Worm (Caenorhabditis elegans) whole organism, L4 larva: ENCODE results near the gene zig-3.

Experiments used
- D1046.2 ChIP-seq: fragments of 200-800 bp; sonication (Bioruptor generic); IDR thresholded peaks from 2 replicates; pipeline ENCODE4 v1.3.6; 2022; ENCODE audit warnings: missing genetic modification characterization, missing compliant biosample characterization
- T20F7.1 ChIP-seq: fragments of 200-800 bp; sonication (Bioruptor generic); optimal IDR thresholded peaks from 2 replicates; lab custom pipeline; 2018; ENCODE audit warnings: mild to moderate bottlenecking, missing genetic modification characterization, missing compliant biosample characterization
- T26A8.4 ChIP-seq: fragments of 200-800 bp; sonication (Bioruptor generic); IDR thresholded peaks from 2 replicates; pipeline ENCODE4 v1.3.6; 2022; ENCODE audit warnings: missing genetic modification characterization, missing compliant biosample characterization
- Y5F2A.4 ChIP-seq: fragments of 200-800 bp; sonication (Bioruptor generic); optimal IDR thresholded peaks from 2 replicates; lab custom pipeline; 2018; ENCODE audit warnings: mild to moderate bottlenecking, missing genetic modification characterization, missing compliant biosample characterization
- ZK337.2 ChIP-seq: fragments of 200-800 bp; sonication (Bioruptor generic); IDR thresholded peaks from 2 replicates; pipeline ENCODE4 v1.3.6; 2022; ENCODE audit warnings: missing genetic modification reagents, missing genetic modification characterization, missing compliant biosample characterization
- aha-1 ChIP-seq: fragments of 150-350 bp; peaks from one replicate; lab custom pipeline; 2014; ENCODE audit warnings: missing biosample characterization, missing genetic modification characterization
- attf-4 ChIP-seq: sonication (generic microtip); optimal IDR thresholded peaks from 3 replicates; lab custom pipeline; 2017; ENCODE audit warnings: missing biosample characterization, missing genetic modification characterization
- ceh-32 ChIP-seq: sonication (generic microtip); optimal IDR thresholded peaks from 2 replicates; lab custom pipeline; 2016; ENCODE audit warnings: mild to moderate bottlenecking, missing genetic modification characterization, missing compliant biosample characterization; ENCODE audit not compliant: poor library complexity
- ceh-44 ChIP-seq: fragments of 200-800 bp; sonication (Bioruptor generic); IDR thresholded peaks from 2 replicates; pipeline ENCODE4 v1.3.6; 2022; ENCODE audit warnings: missing genetic modification reagents, missing genetic modification characterization, missing compliant biosample characterization
- ctbp-1 ChIP-seq: fragments of 200-800 bp; sonication (Bioruptor generic); IDR thresholded peaks from 2 replicates; pipeline ENCODE4 v1.3.6; 2022; ENCODE audit warnings: missing genetic modification reagents, missing genetic modification characterization, missing compliant biosample characterization
- daf-12 ChIP-seq: fragments of 150-350 bp; optimal IDR thresholded peaks from 2 replicates; lab custom pipeline; 2014; ENCODE audit warnings: missing biosample characterization, missing genetic modification reagents, missing genetic modification characterization
- dmd-9 ChIP-seq: fragments of 200-800 bp; sonication (Bioruptor generic); IDR thresholded peaks from 2 replicates; pipeline ENCODE4 v1.3.6; 2022; ENCODE audit warnings: missing genetic modification reagents, missing genetic modification characterization, missing compliant biosample characterization
- dpl-1 ChIP-seq: fragments of 150-350 bp; optimal IDR thresholded peaks from 2 replicates; lab custom pipeline; 2014; ENCODE audit warnings: missing biosample characterization, missing genetic modification reagents, missing genetic modification characterization
- fkh-10 ChIP-seq: fragments of 150-350 bp; optimal IDR thresholded peaks from 2 replicates; lab custom pipeline; 2014; ENCODE audit warnings: missing biosample characterization, missing genetic modification reagents, missing genetic modification characterization
- fos-1 ChIP-seq: fragments of 150-350 bp; optimal IDR thresholded peaks from 2 replicates; lab custom pipeline; 2014; ENCODE audit warnings: missing biosample characterization, missing genetic modification characterization
- gei-8 ChIP-seq: fragments of 200-800 bp; sonication (Bioruptor generic); optimal IDR thresholded peaks from 2 replicates; lab custom pipeline; 2018; ENCODE audit warnings: mild to moderate bottlenecking, missing genetic modification characterization, missing compliant biosample characterization
- hif-1 ChIP-seq, 2 experiments: sonication (generic microtip); optimal IDR thresholded peaks; 2 replicates each; lab custom pipeline; 2016 to 2017; ENCODE audit warnings: missing compliant biosample characterization in 2 of 2, missing genetic modification characterization in 2 of 2, missing genetic modification reagents in 2 of 2, missing genotype in 2 of 2, mild to moderate bottlenecking in 1 of 2
- hlh-30 ChIP-seq: sonication (generic microtip); optimal IDR thresholded peaks from 2 replicates; lab custom pipeline; 2017; ENCODE audit warnings: antibody characterized with exemption, mild to moderate bottlenecking, missing genetic modification characterization, missing compliant biosample characterization; ENCODE audit not compliant: insufficient read depth
- hmg-1.1 ChIP-seq: fragments of 200-800 bp; sonication (Bioruptor generic); IDR thresholded peaks from 2 replicates; pipeline ENCODE4 v1.3.6; 2022; ENCODE audit warnings: missing genetic modification reagents, missing genetic modification characterization, missing compliant biosample characterization
- jun-1 ChIP-seq: fragments of 150-350 bp; optimal IDR thresholded peaks from 2 replicates; lab custom pipeline; 2014; ENCODE audit warnings: missing biosample characterization, missing genetic modification reagents, missing genetic modification characterization
- lim-7 ChIP-seq: fragments of 200-800 bp; sonication (Bioruptor generic); IDR thresholded peaks from 2 replicates; pipeline ENCODE4 v1.3.6; 2022; ENCODE audit warnings: missing genetic modification characterization, missing compliant biosample characterization
- lin-1 ChIP-seq: fragments of 200-800 bp; sonication (Bioruptor generic); IDR thresholded peaks from 2 replicates; pipeline ENCODE4 v1.3.6; 2022; ENCODE audit warnings: missing genetic modification reagents, missing genetic modification characterization, missing compliant biosample characterization
- lin-13 ChIP-seq: fragments of 150-350 bp; optimal IDR thresholded peaks from 2 replicates; lab custom pipeline; 2014; ENCODE audit warnings: missing biosample characterization, missing genetic modification reagents, missing genetic modification characterization
- lin-38 ChIP-seq: fragments of 200-800 bp; sonication (Bioruptor generic); IDR thresholded peaks from 2 replicates; pipeline ENCODE4 v1.3.6; 2022; ENCODE audit warnings: missing genetic modification reagents, missing genetic modification characterization, missing compliant biosample characterization
- lsy-2 ChIP-seq, 2 experiments: fragments of 150-350 bp in 1 of 2; sonication (generic microtip) in 1 of 2; optimal IDR thresholded peaks; 2 replicates each; lab custom pipeline; 2014 to 2017; ENCODE audit warnings: missing biosample characterization in 2 of 2, missing genetic modification characterization in 2 of 2
- madf-5 ChIP-seq, 2 experiments: fragments of 200-800 bp; sonication (Bioruptor generic); IDR thresholded peaks; 2 replicates each; pipeline ENCODE4 v1.3.6; 2022; ENCODE audit warnings: missing compliant biosample characterization in 2 of 2, missing genetic modification characterization in 2 of 2
- madf-9 ChIP-seq: fragments of 200-800 bp; sonication (Bioruptor generic); conservative IDR thresholded peaks from 2 replicates; pipeline ENCODE4 v1.3.6; 2022; ENCODE audit warnings: missing genetic modification reagents, missing genetic modification characterization, missing compliant biosample characterization
- mes-2 ChIP-seq: sonication (generic microtip); optimal IDR thresholded peaks from 2 replicates; lab custom pipeline; 2016; ENCODE audit warnings: missing genotype, mild to moderate bottlenecking, missing genetic modification characterization, missing compliant biosample characterization; ENCODE audit not compliant: poor library complexity, severe bottlenecking
- nhr-102 ChIP-seq: sonication (generic microtip); optimal IDR thresholded peaks from 2 replicates; lab custom pipeline; 2016; ENCODE audit warnings: mild to moderate bottlenecking, missing genetic modification characterization, moderate library complexity, missing compliant biosample characterization
- nhr-111 ChIP-seq: fragments of 200-800 bp; sonication (Bioruptor generic); optimal IDR thresholded peaks from 2 replicates; lab custom pipeline; 2018; ENCODE audit warnings: mild to moderate bottlenecking, missing genetic modification characterization, missing compliant biosample characterization
- nhr-25 ChIP-seq: sonication (generic microtip); optimal IDR thresholded peaks from 2 replicates; lab custom pipeline; 2017; ENCODE audit warnings: missing genetic modification characterization, mild to moderate bottlenecking, missing compliant biosample characterization, antibody characterized with exemption, moderate library complexity, borderline replicate concordance; ENCODE audit not compliant: insufficient read depth
- nhr-28 ChIP-seq: fragments of 150-350 bp; optimal IDR thresholded peaks from 2 replicates; lab custom pipeline; 2014; ENCODE audit warnings: missing biosample characterization, missing genetic modification characterization
- nhr-41 ChIP-seq: fragments of 200-800 bp; sonication (Bioruptor generic); IDR thresholded peaks from 2 replicates; pipeline ENCODE4 v1.3.6; 2022; ENCODE audit warnings: missing genetic modification reagents, missing genetic modification characterization, missing compliant biosample characterization
- nhr-42 ChIP-seq: fragments of 200-800 bp; sonication (Bioruptor generic); IDR thresholded peaks from 2 replicates; pipeline ENCODE4 v1.3.6; 2022; ENCODE audit warnings: missing genetic modification characterization, missing compliant biosample characterization
- nhr-48 ChIP-seq: sonication (generic microtip); optimal IDR thresholded peaks from 2 replicates; lab custom pipeline; 2016; ENCODE audit warnings: mild to moderate bottlenecking, missing genetic modification characterization, missing compliant biosample characterization
- nhr-76 ChIP-seq: fragments of 150-350 bp; optimal IDR thresholded peaks from 2 replicates; lab custom pipeline; 2014; ENCODE audit warnings: missing biosample characterization, missing genetic modification characterization
- nhr-77 ChIP-seq: fragments of 150-350 bp; optimal IDR thresholded peaks from 2 replicates; lab custom pipeline; 2014; ENCODE audit warnings: missing biosample characterization, missing genetic modification characterization
- php-3 ChIP-seq: fragments of 200-800 bp; sonication (Bioruptor generic); IDR thresholded peaks from 2 replicates; pipeline ENCODE4 v1.3.6; 2022; ENCODE audit warnings: missing genetic modification reagents, missing genetic modification characterization, missing compliant biosample characterization
- pqm-1 ChIP-seq: sonication (generic microtip); optimal IDR thresholded peaks from 2 replicates; lab custom pipeline; 2017; ENCODE audit warnings: missing biosample characterization, missing genetic modification characterization
- rbr-2 ChIP-seq: sonication (generic microtip); optimal IDR thresholded peaks from 2 replicates; lab custom pipeline; 2016; ENCODE audit warnings: missing genotype, missing genetic modification characterization, missing compliant biosample characterization
- sdz-12 ChIP-seq: fragments of 200-800 bp; sonication (Bioruptor generic); optimal IDR thresholded peaks from 2 replicates; lab custom pipeline; 2018; ENCODE audit warnings: mild to moderate bottlenecking, missing genetic modification characterization, missing compliant biosample characterization
- set-16 ChIP-seq: fragments of 200-800 bp; sonication (Bioruptor generic); IDR thresholded peaks from 2 replicates; pipeline ENCODE4 v1.3.6; 2022; ENCODE audit warnings: missing genetic modification reagents, missing genetic modification characterization, missing compliant biosample characterization
- snpc-1.2 ChIP-seq: fragments of 200-800 bp; sonication (Bioruptor generic); IDR thresholded peaks from 2 replicates; pipeline ENCODE4 v1.3.6; 2022; ENCODE audit warnings: missing genetic modification reagents, missing genetic modification characterization, missing compliant biosample characterization
- spr-3 ChIP-seq: fragments of 200-800 bp; sonication (Bioruptor generic); optimal IDR thresholded peaks from 2 replicates; lab custom pipeline; 2018; ENCODE audit warnings: mild to moderate bottlenecking, missing genetic modification characterization, missing compliant biosample characterization
- tag-97 ChIP-seq: fragments of 200-800 bp; sonication (Bioruptor generic); IDR thresholded peaks from 2 replicates; pipeline ENCODE4 v1.3.6; 2022; ENCODE audit warnings: missing genetic modification characterization, missing compliant biosample characterization
- unc-39 ChIP-seq: sonication (generic microtip); optimal IDR thresholded peaks from 2 replicates; lab custom pipeline; 2017; ENCODE audit warnings: missing biosample characterization, missing genetic modification characterization
- vab-7 ChIP-seq: fragments of 200-800 bp; sonication (Bioruptor generic); IDR thresholded peaks from 2 replicates; pipeline ENCODE4 v1.3.6; 2022; ENCODE audit warnings: missing genetic modification reagents, missing genetic modification characterization, missing compliant biosample characterization
- zag-1 ChIP-seq: fragments of 150-350 bp; optimal IDR thresholded peaks from 2 replicates; lab custom pipeline; 2014; ENCODE audit warnings: missing biosample characterization, missing genetic modification characterization
- ztf-7 ChIP-seq: fragments of 150-350 bp; optimal IDR thresholded peaks from 2 replicates; lab custom pipeline; 2014; ENCODE audit warnings: missing biosample characterization, missing genetic modification characterization

zig-3 gene

ce11 chrX:7952226-7953062, 21.9 kb downstream of the zig-3 start (continued):
- TF ChIP-seq spr-3 (GFP tag; lab: Kevin White, UChicago) (no peak), D1046.2 (GFP tag; lab: Robert Waterston, UW) (no peak), rbr-2 (tag; lab: Kevin White, UChicago) (no peak), madf-9 (GFP tag; lab: Robert Waterston, UW) (no peak), jun-1 (tag; lab: Kevin White, UChicago) (no peak), nhr-76 (tag; lab: Kevin White, UChicago) (no peak), nhr-41 (GFP tag; lab: Robert Waterston, UW) (no peak), mes-2 (tag; lab: Kevin White, UChicago) (no peak), zag-1 (no peak), ceh-32 (tag; lab: Kevin White, UChicago) (no peak), lin-1 (GFP tag; lab: Robert Waterston, UW) (no peak), fkh-10 (GFP tag; lab: Kevin White, UChicago) (no peak), nhr-77 (tag; lab: Kevin White, UChicago) (peak; percentile 51), lin-13 (GFP tag; lab: Kevin White, UChicago) (no peak), nhr-111 (GFP tag; lab: Kevin White, UChicago) (no peak), nhr-42 (GFP tag; lab: Robert Waterston, UW) (no peak), gei-8 (no peak), nhr-25 (tag; lab: Kevin White, UChicago) (no peak), lin-38 (GFP tag; lab: Robert Waterston, UW) (no peak), dpl-1 (GFP tag; lab: Kevin White, UChicago) (peak; percentile 16), aha-1 (tag; lab: Kevin White, UChicago) (peak; percentile 99), unc-39 (tag; lab: Kevin White, UChicago) (no peak), nhr-102 (tag; lab: Kevin White, UChicago) (no peak), Y5F2A.4 (no peak), nhr-48 (tag; lab: Kevin White, UChicago) (peak; percentile 55), sdz-12 (GFP tag; lab: Kevin White, UChicago) (no peak), daf-12 (tag; lab: Kevin White, UChicago) (no peak), pqm-1 (tag; lab: Kevin White, UChicago) (peak; percentile 2), hlh-30 (tag; lab: Kevin White, UChicago) (peak; percentile 78), attf-4 (tag; lab: Kevin White, UChicago) (no peak), dmd-9 (GFP tag; lab: Robert Waterston, UW) (0 out of 2 replicates have a peak, but pooled peaks have one; percentile 40), tag-97 (GFP tag; lab: Robert Waterston, UW) (no peak), php-3 (GFP tag; lab: Robert Waterston, UW) (peak; percentile 59; the same call in 1 of the 2 replicates), lim-7 (no peak), ZK337.2 (GFP tag; lab: Robert Waterston, UW) (no peak), T20F7.1 (GFP tag; lab: Kevin White, UChicago) (no peak), fos-1 (tag; lab: Kevin White, UChicago) (no peak), hif-1 (tag; optimal IDR thresholded peaks at IDR 0.05; lab: Kevin White, UChicago) (peak in 1 of 2 experiments; percentile 89), snpc-1.2 (GFP tag; lab: Robert Waterston, UW) (no peak), set-16 (GFP tag; lab: Robert Waterston, UW) (no peak), ceh-44 (GFP tag; lab: Robert Waterston, UW) (no peak), T26A8.4 (GFP tag; lab: Robert Waterston, UW) (0 out of 2 replicates have a peak, but pooled peaks have one; percentile 40), ctbp-1 (GFP tag; lab: Robert Waterston, UW) (no peak), nhr-28 (peak; percentile 47), ztf-7 (tag; lab: Kevin White, UChicago) (peak; percentile 98), madf-5 (GFP tag; IDR thresholded peaks at IDR 0.05; lab: Robert Waterston, UW) (no peak), lsy-2 (tag; optimal IDR thresholded peaks at IDR 0.05; lab: Kevin White, UChicago) (peak in 1 of 2 experiments; percentile 54), hmg-1.1 (GFP tag; lab: Robert Waterston, UW) (peak; percentile 9; the same call in 1 of the 2 replicates), vab-7 (no peak)
